Fruit fly (Drosophila melanogaster) whole organism, embryonic: Measurements from ENCODE around the gene CG11700.

Experiments used
- Antp ChIP-seq: fragments of 200-800 bp; sonication (Bioruptor generic); optimal IDR thresholded peaks from 3 replicates; lab custom pipeline; 2016; ENCODE audit warnings: missing biosample characterization, missing genetic modification characterization
- B-H1 ChIP-seq: fragments of 200-800 bp; sonication (Bioruptor generic); IDR thresholded peaks from 3 replicates; pipeline ENCODE4 v1.3.6; 2022; ENCODE audit warnings: missing biosample characterization, missing genetic modification characterization
- BEAF-32 ChIP-seq: fragments of 200-800 bp; sonication (Bioruptor generic); optimal IDR thresholded peaks from 3 replicates; lab custom pipeline; 2017; ENCODE audit warnings: missing biosample characterization, missing genetic modification characterization, mild to moderate bottlenecking, moderate library complexity, missing genetic modification reagents
- CG10979 ChIP-seq: fragments of 200-800 bp; sonication (Bioruptor generic); optimal IDR thresholded peaks from 2 replicates; lab custom pipeline; 2018; ENCODE audit warnings: missing biosample characterization, mild to moderate bottlenecking, missing genetic modification characterization, moderate library complexity
- CG11247 ChIP-seq: fragments of 200-800 bp; sonication (Bioruptor generic); IDR thresholded peaks from 2 replicates; pipeline ENCODE4 v1.3.6; 2022; ENCODE audit warnings: missing biosample characterization, missing genetic modification characterization
- CG13287 ChIP-seq: fragments of 200-800 bp; sonication (Bioruptor generic); IDR thresholded peaks from 2 replicates; pipeline ENCODE4 v1.3.6; 2022; ENCODE audit warnings: missing biosample characterization, missing genetic modification characterization; ENCODE audit not compliant: partially characterized antibody
- CG15479 ChIP-seq: fragments of 200-800 bp; sonication (Bioruptor generic); optimal IDR thresholded peaks from 3 replicates; lab custom pipeline; 2019; ENCODE audit warnings: missing biosample characterization, mild to moderate bottlenecking, missing genetic modification characterization, moderate library complexity
- CG16813 ChIP-seq: fragments of 200-800 bp; sonication (Bioruptor generic); IDR thresholded peaks from 3 replicates; pipeline ENCODE4 v1.3.6; 2022; ENCODE audit warnings: missing biosample characterization, missing genetic modification characterization; ENCODE audit not compliant: partially characterized antibody
- CG2199 ChIP-seq: fragments of 200-800 bp; sonication (Bioruptor generic); IDR thresholded peaks from 3 replicates; pipeline ENCODE4 v1.3.6; 2022; ENCODE audit warnings: missing biosample characterization, missing genetic modification characterization
- CG2712 ChIP-seq: fragments of 200-800 bp; optimal IDR thresholded peaks from 3 replicates; lab custom pipeline; 2019; ENCODE audit warnings: missing biosample characterization, mild to moderate bottlenecking, missing genetic modification characterization, moderate library complexity
- CG2889 ChIP-seq: fragments of 200-800 bp; sonication (Bioruptor generic); IDR thresholded peaks from 3 replicates; pipeline ENCODE4 v1.3.6; 2022; ENCODE audit warnings: missing biosample characterization, missing genetic modification characterization
- CG34422 ChIP-seq: fragments of 200-800 bp; sonication (Bioruptor generic); IDR thresholded peaks from 3 replicates; pipeline ENCODE4 v1.3.6; 2022; ENCODE audit warnings: missing biosample characterization, missing genetic modification characterization
- CG3995 ChIP-seq: fragments of 200-800 bp; sonication (Bioruptor generic); optimal IDR thresholded peaks from 3 replicates; lab custom pipeline; 2016; ENCODE audit warnings: missing biosample characterization, missing genetic modification characterization
- CG5245 ChIP-seq: fragments of 200-800 bp; sonication (Bioruptor generic); optimal IDR thresholded peaks from 3 replicates; lab custom pipeline; 2016; ENCODE audit warnings: missing biosample characterization, missing genetic modification characterization
- CG6175 ChIP-seq: fragments of 200-800 bp; sonication (Bioruptor generic); IDR thresholded peaks from 3 replicates; pipeline ENCODE4 v1.3.6; 2022; ENCODE audit warnings: missing biosample characterization, missing genetic modification characterization
- CG6272 ChIP-seq: fragments of 200-800 bp; sonication (Bioruptor generic); IDR thresholded peaks from 2 replicates; pipeline ENCODE4 v1.3.6; 2022; ENCODE audit warnings: missing biosample characterization, missing genetic modification characterization
- CG6689 ChIP-seq: fragments of 200-800 bp; sonication (Bioruptor generic); IDR thresholded peaks from 2 replicates; pipeline ENCODE4 v1.3.6; 2022; ENCODE audit warnings: missing biosample characterization, missing genetic modification characterization
- CG7372 ChIP-seq: fragments of 200-800 bp; sonication (Bioruptor generic); IDR thresholded peaks from 2 replicates; pipeline ENCODE4 v1.3.6; 2022; ENCODE audit warnings: missing biosample characterization, missing genetic modification characterization
- CG7786 ChIP-seq: fragments of 200-800 bp; sonication (Bioruptor generic); optimal IDR thresholded peaks from 2 replicates; lab custom pipeline; 2016; ENCODE audit warnings: missing biosample characterization, missing genetic modification characterization
- Doc2 ChIP-seq: fragments of 200-800 bp; sonication (Bioruptor generic); IDR thresholded peaks from 2 replicates; pipeline ENCODE4 v1.3.6; 2022; ENCODE audit warnings: missing biosample characterization, missing genetic modification characterization
- Doc3 ChIP-seq: fragments of 200-800 bp; sonication (Bioruptor generic); IDR thresholded peaks from 3 replicates; pipeline ENCODE4 v1.3.6; 2022; ENCODE audit warnings: missing biosample characterization, missing genetic modification characterization; ENCODE audit not compliant: partially characterized antibody
- HHEX ChIP-seq: fragments of 200-800 bp; sonication (Bioruptor generic); optimal IDR thresholded peaks from 3 replicates; lab custom pipeline; 2017; ENCODE audit warnings: missing biosample characterization, mild to moderate bottlenecking, missing genetic modification characterization, missing genetic modification reagents
- HmgZ ChIP-seq: fragments of 200-800 bp; sonication (Bioruptor generic); optimal IDR thresholded peaks from 2 replicates; lab custom pipeline; 2018; ENCODE audit warnings: missing biosample characterization, mild to moderate bottlenecking, missing genetic modification characterization
- Lhr ChIP-seq: fragments of 200-800 bp; sonication (Bioruptor generic); optimal IDR thresholded peaks from 3 replicates; lab custom pipeline; 2017; ENCODE audit warnings: mild to moderate bottlenecking, missing biosample characterization, missing genetic modification reagents, missing genetic modification characterization
- Lpt ChIP-seq: fragments of >200 bp; optimal IDR thresholded peaks from 2 replicates; lab custom pipeline; 2018; ENCODE audit warnings: missing biosample characterization, missing genetic modification characterization
- NK7.1 ChIP-seq: fragments of 200-800 bp; sonication (Bioruptor generic); optimal IDR thresholded peaks from 3 replicates; lab custom pipeline; 2016; ENCODE audit warnings: missing biosample characterization, missing genetic modification characterization
- Scr ChIP-seq: fragments of 200-800 bp; sonication (Bioruptor generic); IDR thresholded peaks from 2 replicates; pipeline ENCODE4 v1.3.6; 2022; ENCODE audit warnings: missing biosample characterization, missing genetic modification characterization; ENCODE audit not compliant: partially characterized antibody
- bcd ChIP-seq: fragments of 200-800 bp; sonication (Bioruptor generic); optimal IDR thresholded peaks from 2 replicates; lab custom pipeline; 2017; ENCODE audit warnings: missing biosample characterization, mild to moderate bottlenecking, missing genetic modification characterization
- cato ChIP-seq: fragments of 200-800 bp; sonication (Bioruptor generic); optimal IDR thresholded peaks from 2 replicates; lab custom pipeline; 2016; ENCODE audit warnings: missing biosample characterization, missing genetic modification characterization, borderline replicate concordance
- chn ChIP-seq: fragments of 200-800 bp; sonication (Bioruptor generic); optimal IDR thresholded peaks from 2 replicates; lab custom pipeline; 2016; ENCODE audit warnings: missing biosample characterization, missing genetic modification characterization
- da ChIP-seq: fragments of 200-800 bp; sonication (Bioruptor generic); optimal IDR thresholded peaks from 2 replicates; lab custom pipeline; 2016; ENCODE audit warnings: missing biosample characterization, missing genetic modification characterization
- dimm ChIP-seq: fragments of 200-800 bp; sonication (Bioruptor generic); IDR thresholded peaks from 2 replicates; pipeline ENCODE4 v1.3.6; 2022; ENCODE audit warnings: missing biosample characterization, missing genetic modification characterization
- dmrt11E ChIP-seq: fragments of 200-800 bp; sonication (Bioruptor generic); optimal IDR thresholded peaks from 3 replicates; lab custom pipeline; 2018; ENCODE audit warnings: missing biosample characterization, mild to moderate bottlenecking, missing genetic modification characterization, moderate library complexity
- dpn ChIP-seq, 2 experiments: fragments of 200-800 bp; sonication (Bioruptor generic); optimal IDR thresholded peaks; 3 replicates each; lab custom pipeline; 2016; ENCODE audit warnings: missing biosample characterization in 2 of 2, missing genetic modification characterization in 2 of 2
- dysf ChIP-seq: fragments of 200-800 bp; sonication (Bioruptor generic); IDR thresholded peaks from 3 replicates; pipeline ENCODE4 v1.3.6; 2022; ENCODE audit warnings: missing biosample characterization, missing genetic modification characterization
- ems ChIP-seq: fragments of 200-800 bp; sonication (Bioruptor generic); optimal IDR thresholded peaks from 3 replicates; lab custom pipeline; 2016; ENCODE audit warnings: missing biosample characterization, missing genetic modification characterization
- ewg ChIP-seq: fragments of 200-800 bp; sonication (Bioruptor generic); optimal IDR thresholded peaks from 3 replicates; lab custom pipeline; 2017; ENCODE audit warnings: mild to moderate bottlenecking, missing biosample characterization, missing genetic modification reagents, missing genetic modification characterization
- fd102C ChIP-seq: fragments of 200-800 bp; sonication (Bioruptor generic); optimal IDR thresholded peaks from 2 replicates; lab custom pipeline; 2018; ENCODE audit warnings: missing biosample characterization, mild to moderate bottlenecking, missing genetic modification characterization, moderate library complexity
- jumu ChIP-seq: fragments of 200-800 bp; sonication (Bioruptor generic); optimal IDR thresholded peaks from 3 replicates; lab custom pipeline; 2016; ENCODE audit warnings: missing biosample characterization, missing genetic modification characterization
- knrl ChIP-seq: fragments of 200-800 bp; sonication (Bioruptor generic); IDR thresholded peaks from 3 replicates; pipeline ENCODE4 v1.3.6; 2022; ENCODE audit warnings: missing biosample characterization, missing genetic modification characterization; ENCODE audit not compliant: partially characterized antibody
- org-1 ChIP-seq: fragments of 200-800 bp; sonication (Bioruptor generic); optimal IDR thresholded peaks from 2 replicates; lab custom pipeline; 2017; ENCODE audit warnings: missing biosample characterization, missing genetic modification characterization
- otp ChIP-seq: fragments of 200-800 bp; sonication (Bioruptor generic); IDR thresholded peaks from 3 replicates; pipeline ENCODE4, ENCODE4 v1.3.6; 2022; ENCODE audit warnings: missing biosample characterization, missing genetic modification characterization
- pb ChIP-seq: fragments of 200-800 bp; sonication (Bioruptor generic); optimal IDR thresholded peaks from 3 replicates; lab custom pipeline; 2016; ENCODE audit warnings: missing biosample characterization, missing genetic modification characterization
- rib ChIP-seq: fragments of 200-800 bp; sonication (Bioruptor generic); IDR thresholded peaks from 2 replicates; pipeline ENCODE4 v1.3.6; 2022; ENCODE audit warnings: missing biosample characterization, missing genetic modification characterization
- ro ChIP-seq: fragments of 200-800 bp; sonication (Bioruptor generic); IDR thresholded peaks from 2 replicates; pipeline ENCODE4 v1.3.6; 2022; ENCODE audit warnings: missing biosample characterization, missing genetic modification characterization
- sc ChIP-seq, 3 experiments: fragments of >200 bp in 2 of 3; fragments of 200-800 bp in 1 of 3; sonication (Bioruptor generic) in 1 of 3; optimal IDR thresholded peaks; 2 replicates in 2 of 3; 3 replicates in 1 of 3; lab custom pipeline; 2017; ENCODE audit warnings: mild to moderate bottlenecking in 1 of 3, missing biosample characterization in 1 of 3, missing genetic modification characterization in 1 of 3, missing genetic modification reagents in 1 of 3
- sisA ChIP-seq: fragments of 200-800 bp; sonication (Bioruptor generic); IDR thresholded peaks from 2 replicates; pipeline ENCODE4 v1.3.6; 2022; ENCODE audit warnings: missing biosample characterization, missing genetic modification characterization
- sob ChIP-seq: fragments of 200-800 bp; sonication (Bioruptor generic); IDR thresholded peaks from 2 replicates; pipeline ENCODE4 v1.3.6; 2022; ENCODE audit warnings: missing biosample characterization, missing genetic modification characterization
- stc ChIP-seq: fragments of 200-800 bp; sonication (Bioruptor generic); IDR thresholded peaks from 2 replicates; pipeline ENCODE4 v1.3.6; 2022; ENCODE audit warnings: missing biosample characterization, missing genetic modification characterization
- zfh1 ChIP-seq: fragments of 200-800 bp; sonication (Bioruptor generic); IDR thresholded peaks from 3 replicates; pipeline ENCODE4 v1.3.6; 2022; ENCODE audit warnings: missing biosample characterization, missing genetic modification characterization

The CG11700 gene

dm6 chrX:6265456-6265877 is 17.9 kb downstream of the CG11700 start (continued):
- TF ChIP-seq otp (GFP tag; lab: Robert Waterston, UW) (peak; percentile 91), CG3995 (GFP tag; lab: Kevin White, UChicago) (peak; percentile 54), HHEX (peak; percentile 95), CG2712 (tag; lab: Kevin White, UChicago) (peak; percentile 96), fd102C (GFP tag; lab: Kevin White, UChicago) (peak; percentile 6), HmgZ (tag; lab: Kevin White, UChicago) (peak; percentile 96), Doc2 (GFP tag; lab: Robert Waterston, UW) (peak; percentile 79), sc (optimal IDR thresholded peaks at IDR 0.05; lab: Kevin White, UChicago) (no peak), sc (GFP tag; optimal IDR thresholded peaks at IDR 0.05; lab: Kevin White, UChicago) (peak; percentile 92), CG6689 (peak; percentile 97), dpn (GFP tag; optimal IDR thresholded peaks at IDR 0.05; lab: Kevin White, UChicago) (peak; percentile 96 to 97), CG5245 (peak; percentile 94), sob (GFP tag; lab: Robert Waterston, UW) (peak; percentile 88), zfh1 (GFP tag; lab: Robert Waterston, UW) (peak; percentile 94), dimm (peak; percentile 91), dmrt11E (tag; lab: Kevin White, UChicago) (peak; percentile 90), Antp (GFP tag; lab: Kevin White, UChicago) (peak; percentile 96), ewg (GFP tag; lab: Kevin White, UChicago) (peak; percentile 95), CG6272 (GFP tag; lab: Robert Waterston, UW) (peak; percentile 83), CG11247 (GFP tag; lab: Robert Waterston, UW) (peak; percentile 82), CG7372 (peak; percentile 93), CG6175 (GFP tag; lab: Robert Waterston, UW) (peak; percentile 73), CG16813 (no peak), pb (GFP tag; lab: Kevin White, UChicago) (peak; percentile 91), Lhr (GFP tag; lab: Kevin White, UChicago) (peak; percentile 91), BEAF-32 (GFP tag; lab: Kevin White, UChicago) (peak; percentile 7), stc (GFP tag; lab: Robert Waterston, UW) (peak; percentile 95), NK7.1 (peak; percentile 90), CG7786 (GFP tag; lab: Kevin White, UChicago) (peak; percentile 95), CG2199 (peak; percentile 81; the same call in 2 of the 3 replicates), da (GFP tag; lab: Kevin White, UChicago) (peak; percentile 89), CG10979 (tag; lab: Kevin White, UChicago) (peak; percentile 95), ro (GFP tag; lab: Robert Waterston, UW) (peak; percentile 83), rib (peak; percentile 82), Scr (GFP tag; lab: Robert Waterston, UW) (0 out of 2 replicates have a peak, but pooled peaks have one; percentile 33), dysf (GFP tag; lab: Robert Waterston, UW) (peak; percentile 96), bcd (peak; percentile 96), knrl (GFP tag; lab: Robert Waterston, UW) (peak; percentile 40; the same call in 1 of the 3 replicates), ems (GFP tag; lab: Kevin White, UChicago) (peak; percentile 96), CG34422 (peak; percentile 96), jumu (peak; percentile 96), CG2889 (peak; percentile 82), sisA (GFP tag; lab: Robert Waterston, UW) (peak; percentile 95), CG13287 (GFP tag; lab: Robert Waterston, UW) (peak; percentile 39; the same call in 1 of the 2 replicates), org-1 (peak; percentile 97), cato (GFP tag; lab: Kevin White, UChicago) (peak; percentile 95), Doc3 (GFP tag; lab: Robert Waterston, UW) (no peak), chn (GFP tag; lab: Kevin White, UChicago) (peak; percentile 97), Lpt (GFP tag; lab: Kevin White, UChicago) (no peak), B-H1 (peak; percentile 93), CG15479 (GFP tag; lab: Kevin White, UChicago) (no peak)
